Fruit fly (Drosophila melanogaster): ENCODE data around the gene Mob3.

DNA sequence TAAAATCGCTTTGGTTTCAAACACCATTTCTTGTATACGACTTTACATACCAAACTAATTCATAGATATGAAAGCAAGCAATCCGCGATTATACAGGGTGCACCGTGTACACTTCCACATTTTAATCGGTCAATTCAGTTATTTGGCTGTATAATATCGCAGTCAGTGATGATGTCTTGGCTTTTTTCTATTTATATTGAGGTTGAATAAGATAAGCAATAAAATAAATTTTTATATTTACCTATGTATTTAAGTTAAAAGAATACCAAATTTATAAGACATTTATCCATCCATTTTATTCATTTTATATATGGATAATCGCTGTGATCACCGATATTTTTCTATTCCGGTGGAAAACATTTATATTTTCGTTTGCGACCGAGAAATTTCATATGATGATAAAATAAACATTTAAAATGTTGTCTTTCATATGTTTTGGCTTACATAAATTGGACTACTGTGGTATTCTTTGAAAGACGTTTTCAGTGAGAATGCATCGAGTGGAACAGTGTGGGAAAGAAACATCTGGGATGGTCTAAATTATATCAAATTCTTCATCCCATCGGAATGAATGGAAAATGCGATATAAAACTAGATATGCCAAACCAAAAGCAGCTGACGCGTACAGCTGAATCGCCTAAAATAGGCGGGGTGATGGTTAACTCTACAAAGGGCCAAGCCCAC, 38.3 kb upstream of the Mob3 start, which contains the start of gene CG5708:
- TF ChIP-seq svp (GFP tag) (no peak), Ets21C (GFP tag; optimal IDR thresholded peaks at IDR 0.05) (no peak), CG9139 (GFP tag; optimal IDR thresholded peaks at IDR 0.05) (no peak), CG6854 (GFP tag; optimal IDR thresholded peaks at IDR 0.05) (no peak), CG8119 (GFP tag; IDR thresholded peaks at IDR 0.05) (no peak), Gug (GFP tag; IDR thresholded peaks at IDR 0.05) (no peak), CG16779 (tag; optimal IDR thresholded peaks at IDR 0.05) (no peak), fkh (GFP tag; optimal IDR thresholded peaks at IDR 0.05) (peak; percentile 36), spab (GFP tag; optimal IDR thresholded peaks at IDR 0.05) (no peak)
